Worm (Caenorhabditis elegans): ENCODE measurements around the gene F22E5.20.

Gene F22E5.20

DNA sequence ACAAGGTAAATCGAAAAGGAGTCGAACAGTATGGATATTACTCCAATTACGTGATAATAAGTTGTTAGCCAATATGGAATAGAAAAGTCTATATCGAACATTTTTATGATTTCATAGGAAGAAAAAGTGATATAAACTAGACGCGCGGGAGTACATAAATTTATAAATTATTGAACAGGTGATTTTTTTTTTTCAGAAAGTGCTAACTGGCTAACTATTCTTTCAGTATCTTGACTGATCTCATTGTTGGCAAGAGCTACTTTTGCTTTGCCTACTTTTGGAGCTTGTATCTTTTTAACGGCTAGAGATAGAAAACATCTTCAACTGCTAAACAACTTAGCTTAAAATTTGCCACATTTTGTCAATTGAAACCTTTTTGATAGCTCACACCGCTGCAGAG lies 29.3 kb upstream of the F22E5.20 start, which contains the start of gene sri-60:
TSS of gene sri-60 (minus strand) at position 101 of the 400 bp plus-strand sequence.
- TF ChIP-seq efl-3 (GFP tag; optimal IDR thresholded peaks at IDR 0.05) (no peak), nhr-71 (tag; optimal IDR thresholded peaks at IDR 0.05) (no peak), snpc-4 (tag; optimal IDR thresholded peaks at IDR 0.05) (no peak), lin-39 (tag; optimal IDR thresholded peaks at IDR 0.05) (no peak), elt-3 (tag; optimal IDR thresholded peaks at IDR 0.05) (no peak), hpl-2 (GFP tag; optimal IDR thresholded peaks at IDR 0.05) (no peak), C16A3.4 (tag; optimal IDR thresholded peaks at IDR 0.05) (no peak), dpl-1 (GFP tag; optimal IDR thresholded peaks at IDR 0.05) (no peak), fos-1 (tag; optimal IDR thresholded peaks at IDR 0.05) (no peak), nhr-237 (tag; optimal IDR thresholded peaks at IDR 0.05) (no peak), mdl-1 (tag; optimal IDR thresholded peaks at IDR 0.05) (no peak), unc-30 (tag; optimal IDR thresholded peaks at IDR 0.05) (no peak), rnt-1 (tag; optimal IDR thresholded peaks at IDR 0.05) (no peak), ces-1 (GFP tag; optimal IDR thresholded peaks at IDR 0.05) (no peak), zip-4 (GFP tag; optimal IDR thresholded peaks at IDR 0.05) (no peak)

DNA sequence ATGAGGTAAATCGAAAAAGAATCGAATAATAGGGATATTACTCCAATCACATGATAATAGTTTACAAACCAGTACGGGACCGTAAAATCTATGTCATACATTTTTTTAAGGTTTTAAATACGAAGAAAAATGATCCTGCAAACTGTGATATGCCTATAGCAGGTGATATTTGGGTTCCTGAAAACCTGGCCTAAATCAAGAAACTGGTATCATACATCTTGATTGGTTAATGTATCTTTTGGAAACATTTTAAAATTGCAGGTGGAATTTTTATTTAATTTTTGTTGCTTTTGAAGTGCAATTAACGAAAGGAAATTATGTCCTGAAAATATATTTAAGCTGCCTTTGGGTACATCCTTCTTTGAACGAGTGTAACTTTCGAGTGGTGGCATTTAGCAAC lies 26.8 kb upstream of the F22E5.20 start, which contains the start of gene sri-61:
TSS of gene sri-61 (minus strand) at position 101 of the 400 bp plus-strand sequence.
- TF ChIP-seq sup-37 (GFP tag; optimal IDR thresholded peaks at IDR 0.05), result no peak
- no peak for TF ChIP-seq nhr-77 (tag; optimal IDR thresholded peaks at IDR 0.05)
- TF ChIP-seq fkh-8 (tag; optimal IDR thresholded peaks at IDR 0.05), result no peak
- peak; percentile 77 for TF ChIP-seq hlh-4 (tag; optimal IDR thresholded peaks at IDR 0.05)
- no peak for TF ChIP-seq skn-1 (tag; optimal IDR thresholded peaks at IDR 0.05)
- TF ChIP-seq nhr-11 (tag; optimal IDR thresholded peaks at IDR 0.05), result no peak
- no peak for TF ChIP-seq snu-23 (GFP tag; optimal IDR thresholded peaks at IDR 0.05)

DNA sequence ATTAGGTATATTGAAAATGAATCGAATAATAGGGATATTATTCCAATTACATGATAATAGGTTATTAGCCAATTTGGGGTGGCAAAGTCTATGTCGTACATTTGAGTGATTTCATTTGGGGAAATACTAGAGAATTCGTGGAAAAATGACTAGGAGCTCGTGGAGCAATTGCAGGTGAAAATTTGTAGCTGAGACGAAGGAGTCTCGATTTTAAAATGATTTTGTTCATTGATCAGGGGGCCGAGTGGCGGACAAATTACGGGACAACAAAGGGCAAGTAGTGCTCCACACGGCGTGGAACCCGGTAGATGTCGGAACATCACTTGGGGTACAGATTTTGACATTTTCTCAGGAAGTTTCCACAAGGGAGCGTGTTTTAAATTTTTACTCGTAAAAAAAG lies 24.9 kb upstream of the F22E5.20 start, which contains the start of gene sri-62:
TSS of gene sri-62 (minus strand) at position 101 of the 400 bp plus-strand sequence.
- TF ChIP-seq fkh-8 (tag; optimal IDR thresholded peaks at IDR 0.05), result no peak
- no peak for TF ChIP-seq lsy-2 (tag; optimal IDR thresholded peaks at IDR 0.05)
- no peak for TF ChIP-seq egl-13 (tag; optimal IDR thresholded peaks at IDR 0.05)
- no peak for TF ChIP-seq lin-35 (GFP tag; optimal IDR thresholded peaks at IDR 0.05)
- no peak for TF ChIP-seq ceh-90 (tag; optimal IDR thresholded peaks at IDR 0.05)
- TF ChIP-seq jun-1 (tag; optimal IDR thresholded peaks at IDR 0.05), result no peak
- TF ChIP-seq mab-9 (GFP tag; IDR thresholded peaks at IDR 0.05), result no peak

DNA sequence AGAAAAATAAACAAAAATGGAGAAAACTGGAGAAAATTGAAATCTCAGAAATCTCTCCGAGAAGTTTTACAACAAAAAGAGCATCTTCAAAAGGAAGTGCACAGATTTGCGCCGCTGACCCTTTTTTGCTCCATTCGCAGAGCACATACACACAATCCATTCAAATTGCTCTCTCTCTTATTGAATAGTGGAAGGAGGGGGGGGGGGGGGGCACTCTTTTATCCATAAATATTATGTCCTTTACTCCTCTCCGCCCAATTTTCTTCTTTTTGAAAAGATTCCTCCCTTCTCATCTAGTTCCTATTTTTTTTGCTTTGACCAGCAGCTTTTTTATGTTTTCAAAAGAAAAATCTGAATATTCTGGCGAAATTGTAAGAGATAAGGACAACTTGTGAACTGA lies 21.6 kb upstream of the F22E5.20 start:
- TF ChIP-seq nhr-19 (GFP tag; conservative IDR thresholded peaks at IDR 0.05), result no peak
- no peak for TF ChIP-seq ceh-8 (GFP tag; optimal IDR thresholded peaks at IDR 0.05)
- TF ChIP-seq lin-15B (tag; optimal IDR thresholded peaks at IDR 0.05), result no peak
- no peak for TF ChIP-seq mep-1 (tag; optimal IDR thresholded peaks at IDR 0.05)
- TF ChIP-seq lin-35 (GFP tag; optimal IDR thresholded peaks at IDR 0.05), result no peak
- no peak for TF ChIP-seq lin-13 (GFP tag; optimal IDR thresholded peaks at IDR 0.05)
- no peak for TF ChIP-seq nhr-11 (tag; optimal IDR thresholded peaks at IDR 0.05)
- TF ChIP-seq efl-3 (GFP tag; optimal IDR thresholded peaks at IDR 0.05), result no peak
- no peak for TF ChIP-seq unc-98 (GFP tag; IDR thresholded peaks at IDR 0.05)
- peak; percentile 33 for TF ChIP-seq fkh-10 (GFP tag; optimal IDR thresholded peaks at IDR 0.05)
- TF ChIP-seq unc-62 (GFP tag; optimal IDR thresholded peaks at IDR 0.05), result no peak
- TF ChIP-seq elt-3 (tag; optimal IDR thresholded peaks at IDR 0.05), result no peak
- no peak for TF ChIP-seq efl-1 (optimal IDR thresholded peaks at IDR 0.05)
- TF ChIP-seq efl-1 (GFP tag; optimal IDR thresholded peaks at IDR 0.05 in 1 of 2), result peak in 1 of 2 experiments; percentile 88
- peak; percentile 57 for TF ChIP-seq lin-14 (GFP tag; optimal IDR thresholded peaks at IDR 0.05)

Data from whole organism, L1 larva.